Worm (Caenorhabditis elegans) whole organism, L2 larva: ENCODE results near the gene egrh-2.

Experiments
- C34F6.9 ChIP-seq: fragments of 150-350 bp; optimal IDR thresholded peaks from 2 replicates; lab custom pipeline; 2014; ENCODE audit warnings: missing biosample characterization, missing genetic modification characterization
- R02D3.7 ChIP-seq: fragments of 150-350 bp; optimal IDR thresholded peaks from 2 replicates; lab custom pipeline; 2014; ENCODE audit warnings: missing biosample characterization, missing genetic modification characterization
- Y55F3AM.14 ChIP-seq: fragments of 200-800 bp; sonication (Bioruptor generic); optimal IDR thresholded peaks from 2 replicates; lab custom pipeline; 2018; ENCODE audit warnings: mild to moderate bottlenecking, missing genetic modification characterization, missing compliant biosample characterization
- ZK546.5 ChIP-seq: sonication (generic microtip); optimal IDR thresholded peaks from 2 replicates; lab custom pipeline; 2017; ENCODE audit warnings: missing biosample characterization, missing genetic modification characterization
- alr-1 ChIP-seq: fragments of 150-350 bp; optimal IDR thresholded peaks from 2 replicates; lab custom pipeline; 2014; ENCODE audit warnings: missing biosample characterization, missing genetic modification characterization
- aly-2 ChIP-seq: fragments of 150-350 bp; optimal IDR thresholded peaks from 2 replicates; lab custom pipeline; 2014; ENCODE audit warnings: missing biosample characterization, missing genetic modification characterization
- ama-1 ChIP-seq: fragments of 150-350 bp; optimal IDR thresholded peaks from 2 replicates; lab custom pipeline; 2018; ENCODE audit warnings: inconsistent platforms
- blmp-1 ChIP-seq: sonication (generic microtip); optimal IDR thresholded peaks from 2 replicates; lab custom pipeline; 2017; ENCODE audit warnings: missing genetic modification characterization, mild to moderate bottlenecking, missing compliant biosample characterization, antibody characterized with exemption, moderate library complexity; ENCODE audit not compliant: insufficient read depth
- ceh-16 ChIP-seq: fragments of 150-350 bp; optimal IDR thresholded peaks from 2 replicates; lab custom pipeline; 2014; ENCODE audit warnings: missing biosample characterization, missing genetic modification characterization
- ceh-82 ChIP-seq: fragments of 150-350 bp; optimal IDR thresholded peaks from 2 replicates; lab custom pipeline; 2014; ENCODE audit warnings: missing biosample characterization, missing genetic modification characterization
- crh-2 ChIP-seq: sonication (generic microtip); optimal IDR thresholded peaks from 2 replicates; lab custom pipeline; 2017; ENCODE audit warnings: missing biosample characterization, missing genetic modification characterization
- dmd-4 ChIP-seq: sonication (generic microtip); optimal IDR thresholded peaks from 2 replicates; lab custom pipeline; 2017; ENCODE audit warnings: missing biosample characterization, missing genetic modification characterization
- egl-27 ChIP-seq: sonication (generic microtip); optimal IDR thresholded peaks from 3 replicates; lab custom pipeline; 2017; ENCODE audit warnings: missing biosample characterization, missing genetic modification reagents, missing genetic modification characterization
- elt-1 ChIP-seq: fragments of 150-350 bp; optimal IDR thresholded peaks from 2 replicates; lab custom pipeline; 2014; ENCODE audit warnings: missing biosample characterization, missing genetic modification characterization
- elt-3 ChIP-seq: sonication (generic microtip); optimal IDR thresholded peaks from 2 replicates; lab custom pipeline; 2017; ENCODE audit warnings: missing biosample characterization, missing genetic modification characterization
- fos-1 ChIP-seq: fragments of 150-350 bp; optimal IDR thresholded peaks from 2 replicates; lab custom pipeline; 2014; ENCODE audit warnings: missing biosample characterization, missing genetic modification characterization
- gmeb-1 ChIP-seq: fragments of 150-350 bp; optimal IDR thresholded peaks from 2 replicates; lab custom pipeline; 2014; ENCODE audit warnings: missing biosample characterization, missing genetic modification characterization
- lin-11 ChIP-seq: fragments of 150-350 bp; sonication (generic microtip); optimal IDR thresholded peaks from 2 replicates; lab custom pipeline; 2014; ENCODE audit warnings: missing biosample characterization, missing genetic modification characterization, inconsistent platforms, mixed read lengths
- lin-13 ChIP-seq: fragments of 150-350 bp; optimal IDR thresholded peaks from 2 replicates; lab custom pipeline; 2014; ENCODE audit warnings: missing biosample characterization, missing genetic modification reagents, missing genetic modification characterization
- lin-39 ChIP-seq: fragments of 150-350 bp; optimal IDR thresholded peaks from 2 replicates; lab custom pipeline; 2014; ENCODE audit warnings: missing biosample characterization, missing genetic modification reagents, missing genetic modification characterization
- lsy-2 ChIP-seq, 2 experiments: fragments of 150-350 bp in 1 of 2; sonication (generic microtip) in 1 of 2; optimal IDR thresholded peaks; 2 replicates each; lab custom pipeline; 2014 to 2017; ENCODE audit warnings: missing biosample characterization in 2 of 2, missing genetic modification characterization in 2 of 2
- mab-5 ChIP-seq: fragments of 150-350 bp; optimal IDR thresholded peaks from 2 replicates; lab custom pipeline; 2014; ENCODE audit warnings: missing biosample characterization, missing genetic modification characterization
- mbf-1 ChIP-seq: sonication (generic microtip); optimal IDR thresholded peaks from 2 replicates; lab custom pipeline; 2017; ENCODE audit warnings: missing biosample characterization, missing genetic modification characterization
- mdl-1 ChIP-seq, 2 experiments: fragments of 150-350 bp in 1 of 2; sonication (generic microtip) in 1 of 2; optimal IDR thresholded peaks; 2 replicates each; lab custom pipeline; 2017; ENCODE audit warnings: missing biosample characterization in 2 of 2, missing genetic modification characterization in 2 of 2
- nhr-10 ChIP-seq: sonication (generic microtip); optimal IDR thresholded peaks from 2 replicates; lab custom pipeline; 2017; ENCODE audit warnings: missing biosample characterization, missing genetic modification characterization
- nhr-11 ChIP-seq: fragments of 150-350 bp; optimal IDR thresholded peaks from 2 replicates; lab custom pipeline; 2014; ENCODE audit warnings: missing biosample characterization, missing genetic modification characterization
- nhr-12 ChIP-seq: fragments of 150-350 bp; optimal IDR thresholded peaks from 2 replicates; lab custom pipeline; 2014; ENCODE audit warnings: missing biosample characterization, missing genetic modification characterization
- nhr-129 ChIP-seq: fragments of 150-350 bp; optimal IDR thresholded peaks from 2 replicates; lab custom pipeline; 2014; ENCODE audit warnings: missing biosample characterization, missing genetic modification characterization
- nhr-21 ChIP-seq: fragments of 150-350 bp; optimal IDR thresholded peaks from 2 replicates; lab custom pipeline; 2014; ENCODE audit warnings: missing biosample characterization, missing genetic modification characterization
- nhr-23 ChIP-seq: fragments of 150-350 bp; optimal IDR thresholded peaks from 2 replicates; lab custom pipeline; 2014; ENCODE audit warnings: missing biosample characterization, missing genetic modification reagents, missing genetic modification characterization
- nhr-237 ChIP-seq: fragments of 150-350 bp; optimal IDR thresholded peaks from 2 replicates; lab custom pipeline; 2014; ENCODE audit warnings: missing biosample characterization, missing genetic modification characterization
- nhr-25 ChIP-seq: fragments of 150-350 bp; sonication (generic microtip); optimal IDR thresholded peaks from 3 replicates; lab custom pipeline; 2014; ENCODE audit warnings: missing biosample characterization, missing genetic modification characterization
- nhr-6 ChIP-seq: fragments of 150-350 bp; optimal IDR thresholded peaks from 2 replicates; lab custom pipeline; 2014; ENCODE audit warnings: missing biosample characterization, missing genetic modification characterization
- nhr-77 ChIP-seq: fragments of 150-350 bp; optimal IDR thresholded peaks from 2 replicates; lab custom pipeline; 2014; ENCODE audit warnings: missing biosample characterization, missing genetic modification characterization
- peb-1 ChIP-seq: fragments of 150-350 bp; optimal IDR thresholded peaks from 2 replicates; lab custom pipeline; 2014; ENCODE audit warnings: missing biosample characterization, missing genetic modification characterization
- sem-4 ChIP-seq: fragments of 150-350 bp; optimal IDR thresholded peaks from 2 replicates; lab custom pipeline; 2014; ENCODE audit warnings: missing biosample characterization, missing genetic modification reagents, missing genetic modification characterization
- skn-1 ChIP-seq: sonication (generic microtip); optimal IDR thresholded peaks from 2 replicates; lab custom pipeline; 2017; ENCODE audit warnings: missing biosample characterization, missing genetic modification characterization
- sma-3 ChIP-seq: sonication (generic microtip); optimal IDR thresholded peaks from 2 replicates; lab custom pipeline; 2016; ENCODE audit warnings: missing genetic modification reagents, missing genetic modification characterization, missing compliant biosample characterization
- sma-9 ChIP-seq, 2 experiments: fragments of 150-350 bp in 1 of 2; sonication (generic microtip) in 1 of 2; optimal IDR thresholded peaks; 2 replicates each; lab custom pipeline; 2014 to 2016; ENCODE audit warnings: missing genetic modification characterization in 2 of 2, mild to moderate bottlenecking in 1 of 2, missing biosample characterization in 1 of 2, missing compliant biosample characterization in 1 of 2, missing genetic modification reagents in 1 of 2, moderate library complexity in 1 of 2
- snpc-4 ChIP-seq: fragments of 150-350 bp; optimal IDR thresholded peaks from 2 replicates; lab custom pipeline; 2014; ENCODE audit warnings: missing biosample characterization, missing genetic modification characterization
- unc-39 ChIP-seq: fragments of 150-350 bp; optimal IDR thresholded peaks from 2 replicates; lab custom pipeline; 2014; ENCODE audit warnings: missing biosample characterization, missing genetic modification characterization
- unc-55 ChIP-seq: fragments of 150-350 bp; sonication (generic microtip); optimal IDR thresholded peaks from 3 replicates; lab custom pipeline; 2014; ENCODE audit warnings: missing biosample characterization, missing genetic modification reagents, missing genetic modification characterization
- unc-62 ChIP-seq: fragments of 150-350 bp; optimal IDR thresholded peaks from 2 replicates; lab custom pipeline; 2014; ENCODE audit warnings: missing biosample characterization, missing genetic modification reagents, missing genetic modification characterization
- ztf-1 ChIP-seq: fragments of 200-800 bp; sonication (Bioruptor generic); conservative IDR thresholded peaks from 2 replicates; pipeline ENCODE4 v1.3.6; 2022; ENCODE audit warnings: missing genetic modification characterization, missing compliant biosample characterization
- ztf-11 ChIP-seq: sonication (generic microtip); optimal IDR thresholded peaks from 2 replicates; lab custom pipeline; 2017; ENCODE audit warnings: missing biosample characterization, missing genetic modification characterization
- ztf-4 ChIP-seq: fragments of 150-350 bp; optimal IDR thresholded peaks from 2 replicates; lab custom pipeline; 2014; ENCODE audit warnings: missing biosample characterization, missing genetic modification characterization

The egrh-2 gene

ce11 chrIV:1015430-1015829 is 25.2 kb upstream of the egrh-2 start:
- no peak for TF ChIP-seq nhr-11 (tag; lab: Kevin White, UChicago)
- no peak for TF ChIP-seq ztf-4
- no peak for TF ChIP-seq gmeb-1 (tag; lab: Kevin White, UChicago)
- TF ChIP-seq ama-1 (lab: Kevin White, UChicago), result no peak
- no peak for TF ChIP-seq nhr-23
- TF ChIP-seq unc-62 (GFP tag; lab: Kevin White, UChicago), result no peak
- TF ChIP-seq ztf-11 (tag; lab: Kevin White, UChicago), result no peak
- TF ChIP-seq elt-3 (tag; lab: Kevin White, UChicago), result no peak
- no peak for TF ChIP-seq sma-9 (GFP tag; optimal IDR thresholded peaks at IDR 0.05; lab: Kevin White, UChicago)
- no peak for TF ChIP-seq sma-9 (tag; optimal IDR thresholded peaks at IDR 0.05; lab: Kevin White, UChicago)
- no peak for TF ChIP-seq alr-1 (tag; lab: Kevin White, UChicago)
- no peak for TF ChIP-seq Y55F3AM.14 (GFP tag; lab: Kevin White, UChicago)
- TF ChIP-seq nhr-21 (tag; lab: Kevin White, UChicago), result no peak
- TF ChIP-seq nhr-129, result no peak
- no peak for TF ChIP-seq nhr-12 (tag; lab: Kevin White, UChicago)
- no peak for TF ChIP-seq peb-1 (tag; lab: Kevin White, UChicago)
- TF ChIP-seq ceh-16 (tag; lab: Kevin White, UChicago), result no peak
- TF ChIP-seq crh-2, result no peak
- TF ChIP-seq nhr-10, result no peak

- TF ChIP-seq snpc-4 (tag; lab: Kevin White, UChicago) (no peak), mdl-1 (tag; optimal IDR thresholded peaks at IDR 0.05; lab: Kevin White, UChicago) (no peak), nhr-12 (tag; lab: Kevin White, UChicago) (no peak), unc-62 (GFP tag; lab: Kevin White, UChicago) (no peak), ama-1 (lab: Kevin White, UChicago) (no peak), nhr-237 (tag; lab: Kevin White, UChicago) (no peak), elt-3 (tag; lab: Kevin White, UChicago) (no peak), nhr-21 (tag; lab: Kevin White, UChicago) (no peak), ztf-4 (no peak), blmp-1 (no peak), egl-27 (no peak), sem-4 (no peak), fos-1 (tag; lab: Kevin White, UChicago) (no peak), alr-1 (tag; lab: Kevin White, UChicago) (no peak)
- TF ChIP-seq, all 48 proteins: peak for 0
These were observed 23.1 kb upstream of the egrh-2 start for ce11 chrIV:1013233-1013798.

ce11 chrIV:1012447-1012846 is 22.2 kb upstream of the egrh-2 start, which contains the start of gene rbm-39:
rbm-39 (plus strand) TSS chrIV:1012624.
- TF ChIP-seq mbf-1 (tag; lab: Kevin White, UChicago) (no peak), nhr-12 (tag; lab: Kevin White, UChicago) (no peak), R02D3.7 (no peak), dmd-4 (tag; lab: Kevin White, UChicago) (no peak), alr-1 (tag; lab: Kevin White, UChicago) (no peak), nhr-6 (tag; lab: Kevin White, UChicago) (peak; percentile 28), ZK546.5 (tag; lab: Kevin White, UChicago) (peak; percentile 20), nhr-237 (tag; lab: Kevin White, UChicago) (no peak), nhr-21 (tag; lab: Kevin White, UChicago) (peak; percentile 70), ceh-16 (tag; lab: Kevin White, UChicago) (peak; percentile 26), lin-39 (tag; lab: Kevin White, UChicago) (no peak), crh-2 (peak; percentile 84), lin-11 (tag; lab: Kevin White, UChicago) (peak; percentile 82), Y55F3AM.14 (GFP tag; lab: Kevin White, UChicago) (no peak), unc-39 (tag; lab: Kevin White, UChicago) (no peak), mab-5 (tag; lab: Kevin White, UChicago) (peak; percentile 5), nhr-23 (no peak), ztf-1 (GFP tag; lab: Robert Waterston, UW) (no peak), sem-4 (peak; percentile 8), unc-55 (GFP tag; lab: Kevin White, UChicago) (peak; percentile 92), fos-1 (tag; lab: Kevin White, UChicago) (peak; percentile 48), ztf-4 (peak; percentile 20), ama-1 (lab: Kevin White, UChicago) (peak; percentile 59), nhr-129 (peak; percentile 77), ceh-82 (peak; percentile 4), nhr-77 (no peak), nhr-25 (peak; percentile 68), nhr-10 (no peak), egl-27 (peak; percentile 43), blmp-1 (peak; percentile 14), C34F6.9 (tag; lab: Kevin White, UChicago) (peak; percentile 92), gmeb-1 (tag; lab: Kevin White, UChicago) (peak; percentile 82), lin-13 (GFP tag; lab: Kevin White, UChicago) (peak; percentile 87), lsy-2 (tag; optimal IDR thresholded peaks at IDR 0.05; lab: Kevin White, UChicago) (peak; percentile 80 to 90), nhr-11 (tag; lab: Kevin White, UChicago) (no peak), elt-3 (tag; lab: Kevin White, UChicago) (no peak), aly-2 (tag; lab: Kevin White, UChicago) (no peak), mdl-1 (tag; optimal IDR thresholded peaks at IDR 0.05; lab: Kevin White, UChicago) (peak in 1 of 2 experiments; percentile 59), sma-3 (GFP tag; lab: Kevin White, UChicago) (peak; percentile 83), skn-1 (tag; lab: Kevin White, UChicago) (no peak), elt-1 (tag; lab: Kevin White, UChicago) (no peak)
